Worm (Caenorhabditis elegans): ENCODE data around the gene srsx-38.
"Not testable (repeated sequence)": the region's sequence is repeated elsewhere in the genome, so short reads cannot be mapped to it uniquely, and the experiment has no call there.

ce11 chrV:15803079-15803478, 4.2 kb downstream of the srsx-38 start, which contains the start of gene srd-27:
- not testable (repeated sequence) for TF ChIP-seq med-1 (GFP tag; optimal IDR thresholded peaks at IDR 0.05; ENCODE audit: insufficient read depth); T22C8.4 (GFP tag; IDR thresholded peaks at IDR 0.05); flt-1 (GFP tag; IDR thresholded peaks at IDR 0.05); ztf-23 (GFP tag; IDR thresholded peaks at IDR 0.05); klf-2 (GFP tag; conservative IDR thresholded peaks at IDR 0.05)
